Fruit fly (Drosophila melanogaster): ENCODE measurements around the gene CG32104.

Gene CG32104

DNA sequence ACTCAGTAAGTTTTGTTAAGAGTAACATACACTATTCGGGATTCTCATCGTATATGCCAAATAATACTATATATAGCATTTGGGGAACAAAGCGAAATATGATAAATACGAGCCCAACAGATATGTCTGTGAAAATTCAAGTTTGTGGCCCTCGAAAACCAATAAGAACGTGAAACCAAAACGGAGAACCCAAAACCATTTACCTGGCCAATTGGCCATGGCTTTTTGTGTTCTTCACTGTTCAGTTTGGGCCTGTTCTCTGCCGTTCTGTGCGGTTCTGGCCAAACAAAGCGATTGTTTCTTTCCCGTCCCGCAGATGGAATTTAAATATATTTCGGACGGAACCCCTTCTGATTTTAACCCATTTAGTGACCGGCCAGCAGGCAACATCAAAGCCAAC is 12.1 kb downstream of the CG32104 start:
- peak; percentile 52; the same call in 1 of the 4 replicates for TF ChIP-seq chinmo (GFP tag; IDR thresholded peaks at IDR 0.05; ENCODE audit: partially characterized antibody)
- TF ChIP-seq Mrtf (GFP tag; IDR thresholded peaks at IDR 0.05): no peak
- TF ChIP-seq Xbp1 (GFP tag; optimal IDR thresholded peaks at IDR 0.05): no peak
- peak; percentile 8 for TF ChIP-seq Vsx1 (GFP tag; optimal IDR thresholded peaks at IDR 0.05)
- peak; percentile 8 for TF ChIP-seq CG12769 (tag; optimal IDR thresholded peaks at IDR 0.05)
- TF ChIP-seq dati (GFP tag; IDR thresholded peaks at IDR 0.05): no peak
- no peak for TF ChIP-seq D19B (GFP tag; optimal IDR thresholded peaks at IDR 0.05)
- peak; percentile 70 for TF ChIP-seq sd (tag; optimal IDR thresholded peaks at IDR 0.05)
- no peak for TF ChIP-seq Dp (GFP tag; optimal IDR thresholded peaks at IDR 0.05)
- TF ChIP-seq CG13894 (tag; optimal IDR thresholded peaks at IDR 0.05): peak; percentile 87

dm6 chr3L:12380592-12380991 is 18.5 kb downstream of the CG32104 start:
- TF ChIP-seq croc (GFP tag; conservative IDR thresholded peaks at IDR 0.05) (no peak), cwo (GFP tag; optimal IDR thresholded peaks at IDR 0.05) (no peak), Ets97D (GFP tag; optimal IDR thresholded peaks at IDR 0.05) (peak; percentile 8), CG11504 (tag; optimal IDR thresholded peaks at IDR 0.05) (no peak), Side (GFP tag; optimal IDR thresholded peaks at IDR 0.05) (no peak), sisA (GFP tag; IDR thresholded peaks at IDR 0.05) (no peak), grn (GFP tag; optimal IDR thresholded peaks at IDR 0.05) (no peak), slou (GFP tag; optimal IDR thresholded peaks at IDR 0.05) (no peak), CoRest (tag; optimal IDR thresholded peaks at IDR 0.05) (no peak), Med (GFP tag) (peak; percentile 48), CG8388 (GFP tag; optimal IDR thresholded peaks at IDR 0.05) (no peak), zfh1 (GFP tag; IDR thresholded peaks at IDR 0.05) (0 out of 3 replicates have a peak, but pooled peaks have one; percentile 15), al (GFP tag; IDR thresholded peaks at IDR 0.05) (no peak), sim (GFP tag; IDR thresholded peaks at IDR 0.05) (no peak), schlank (tag; optimal IDR thresholded peaks at IDR 0.05) (no peak), jing (GFP tag; optimal IDR thresholded peaks at IDR 0.05) (no peak), CTCF (GFP tag; optimal IDR thresholded peaks at IDR 0.05) (peak; percentile 82), CG4617 (GFP tag; optimal IDR thresholded peaks at IDR 0.05; ENCODE audit: borderline replicate concordance) (no peak), CG17328 (GFP tag; IDR thresholded peaks at IDR 0.05) (0 out of 2 replicates have a peak, but pooled peaks have one; percentile 12), CG9437 (GFP tag; optimal IDR thresholded peaks at IDR 0.05) (no peak), CG13123 (GFP tag; optimal IDR thresholded peaks at IDR 0.05) (no peak), HLH54F (GFP tag; optimal IDR thresholded peaks at IDR 0.05) (no peak), CG12155 (GFP tag; optimal IDR thresholded peaks at IDR 0.05) (no peak), CG18764 (GFP tag; optimal IDR thresholded peaks at IDR 0.05) (no peak), CG15479 (GFP tag; optimal IDR thresholded peaks at IDR 0.05) (no peak), mirr (GFP tag; optimal IDR thresholded peaks at IDR 0.05) (no peak), tap (tag; optimal IDR thresholded peaks at IDR 0.05) (no peak), CG14441 (GFP tag; IDR thresholded peaks at IDR 0.05) (no peak)

DNA sequence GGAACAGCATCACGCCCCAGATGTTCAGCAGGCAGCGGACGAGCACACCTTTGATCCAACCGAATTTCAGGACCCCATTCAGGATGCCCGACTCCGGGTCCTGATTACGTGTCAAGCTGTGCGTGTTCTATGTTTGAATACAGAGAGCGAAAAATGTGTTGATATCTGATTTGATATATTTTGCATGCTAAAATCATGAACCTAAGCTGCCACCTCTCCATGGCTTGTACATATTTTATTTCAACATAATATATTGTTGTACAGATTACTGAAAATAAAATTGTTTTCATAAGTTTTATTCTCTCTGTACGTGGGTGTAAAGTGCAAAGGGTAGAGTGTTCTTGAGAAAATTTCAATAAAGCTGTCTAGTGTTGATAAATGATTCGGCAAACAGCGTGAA is 24.7 kb downstream of the CG32104 start:
- TF ChIP-seq CG6683 (GFP tag; optimal IDR thresholded peaks at IDR 0.05) (no peak), Gsc (GFP tag; IDR thresholded peaks at IDR 0.05) (no peak), D19A (tag; optimal IDR thresholded peaks at IDR 0.05) (no peak), Sox102F (GFP tag; optimal IDR thresholded peaks at IDR 0.05) (peak; percentile 13), ftz-f1 (GFP tag; optimal IDR thresholded peaks at IDR 0.05) (no peak), Hey (tag; optimal IDR thresholded peaks at IDR 0.05) (no peak), unc-4 (GFP tag; IDR thresholded peaks at IDR 0.05; ENCODE audit: partially characterized antibody) (no peak), slbo (GFP tag; IDR thresholded peaks at IDR 0.05) (peak; percentile 52; the same call in 1 of the 2 replicates), CG10959 (GFP tag; IDR thresholded peaks at IDR 0.05) (no peak), Optix (GFP tag; IDR thresholded peaks at IDR 0.05) (0 out of 3 replicates have a peak, but pooled peaks have one; percentile 18), Xbp1 (GFP tag; optimal IDR thresholded peaks at IDR 0.05) (no peak), cwo (GFP tag; optimal IDR thresholded peaks at IDR 0.05) (no peak), NC2β (GFP tag; optimal IDR thresholded peaks at IDR 0.05) (no peak), Ptx1 (GFP tag; IDR thresholded peaks at IDR 0.05) (peak; percentile 30; the same call in 1 of the 2 replicates), Gug (GFP tag; IDR thresholded peaks at IDR 0.05) (no peak), ind (GFP tag; optimal IDR thresholded peaks at IDR 0.05) (no peak)
